Worm (Caenorhabditis elegans) whole organism, L4 larva: ENCODE measurements around the gene lin-56.

Experiments
- D1046.2 ChIP-seq: fragments of 200-800 bp; sonication (Bioruptor generic); IDR thresholded peaks from 2 replicates; pipeline ENCODE4 v1.3.6; 2022; ENCODE audit warnings: missing genetic modification characterization, missing compliant biosample characterization
- F10B5.3 ChIP-seq: sonication (generic microtip); optimal IDR thresholded peaks from 2 replicates; lab custom pipeline; 2016; ENCODE audit warnings: mild to moderate bottlenecking, missing genetic modification characterization, missing compliant biosample characterization
- F26F4.8 ChIP-seq: fragments of 200-800 bp; sonication (Bioruptor generic); conservative IDR thresholded peaks from 2 replicates; pipeline ENCODE4 v1.3.6; 2022; ENCODE audit warnings: missing genetic modification characterization, missing compliant biosample characterization
- R02D3.7 ChIP-seq: fragments of 150-350 bp; sonication (generic microtip); optimal IDR thresholded peaks from 3 replicates; lab custom pipeline; 2014; ENCODE audit warnings: missing biosample characterization, missing genetic modification characterization
- T20F7.1 ChIP-seq: fragments of 200-800 bp; sonication (Bioruptor generic); optimal IDR thresholded peaks from 2 replicates; lab custom pipeline; 2018; ENCODE audit warnings: mild to moderate bottlenecking, missing genetic modification characterization, missing compliant biosample characterization
- Y5F2A.4 ChIP-seq: fragments of 200-800 bp; sonication (Bioruptor generic); optimal IDR thresholded peaks from 2 replicates; lab custom pipeline; 2018; ENCODE audit warnings: mild to moderate bottlenecking, missing genetic modification characterization, missing compliant biosample characterization
- aha-1 ChIP-seq: fragments of 150-350 bp; peaks from one replicate; lab custom pipeline; 2014; ENCODE audit warnings: missing biosample characterization, missing genetic modification characterization
- arid-1 ChIP-seq: fragments of 200-800 bp; sonication (Bioruptor generic); conservative IDR thresholded peaks from 2 replicates; pipeline ENCODE4 v1.3.6; 2022; ENCODE audit warnings: missing genetic modification reagents, missing genetic modification characterization, missing compliant biosample characterization
- attf-4 ChIP-seq: sonication (generic microtip); optimal IDR thresholded peaks from 3 replicates; lab custom pipeline; 2017; ENCODE audit warnings: missing biosample characterization, missing genetic modification characterization
- ceh-82 ChIP-seq: sonication (generic microtip); optimal IDR thresholded peaks from 2 replicates; lab custom pipeline; 2017; ENCODE audit warnings: missing biosample characterization, missing genetic modification characterization
- cey-2 ChIP-seq: sonication (generic microtip); optimal IDR thresholded peaks from 3 replicates; lab custom pipeline; 2017; ENCODE audit warnings: missing genetic modification characterization, mild to moderate bottlenecking, missing compliant biosample characterization, antibody characterized with exemption, borderline replicate concordance; ENCODE audit not compliant: insufficient read depth
- daf-19 ChIP-seq: fragments of 200-800 bp; sonication (Bioruptor generic); conservative IDR thresholded peaks from 2 replicates; pipeline ENCODE4 v1.3.6; 2022; ENCODE audit warnings: missing genetic modification characterization, missing compliant biosample characterization
- daf-8 ChIP-seq: fragments of 200-800 bp; sonication (Bioruptor generic); IDR thresholded peaks from 2 replicates; pipeline ENCODE4 v1.3.6; 2022; ENCODE audit warnings: missing genetic modification characterization, missing compliant biosample characterization
- dmd-9 ChIP-seq: fragments of 200-800 bp; sonication (Bioruptor generic); IDR thresholded peaks from 2 replicates; pipeline ENCODE4 v1.3.6; 2022; ENCODE audit warnings: missing genetic modification reagents, missing genetic modification characterization, missing compliant biosample characterization
- dpl-1 ChIP-seq: fragments of 150-350 bp; optimal IDR thresholded peaks from 2 replicates; lab custom pipeline; 2014; ENCODE audit warnings: missing biosample characterization, missing genetic modification reagents, missing genetic modification characterization
- duxl-1 ChIP-seq: sonication (generic microtip); optimal IDR thresholded peaks from 2 replicates; lab custom pipeline; 2016; ENCODE audit warnings: mild to moderate bottlenecking, missing genetic modification characterization, moderate library complexity, missing compliant biosample characterization; ENCODE audit not compliant: poor library complexity
- fkh-10 ChIP-seq: fragments of 150-350 bp; optimal IDR thresholded peaks from 2 replicates; lab custom pipeline; 2014; ENCODE audit warnings: missing biosample characterization, missing genetic modification reagents, missing genetic modification characterization
- hlh-11 ChIP-seq: fragments of 200-800 bp; sonication (Bioruptor generic); optimal IDR thresholded peaks from 2 replicates; lab custom pipeline; 2018; ENCODE audit warnings: mild to moderate bottlenecking, missing genetic modification characterization, missing compliant biosample characterization
- lsy-2 ChIP-seq, 2 experiments: fragments of 150-350 bp in 1 of 2; sonication (generic microtip) in 1 of 2; optimal IDR thresholded peaks; 2 replicates each; lab custom pipeline; 2014 to 2017; ENCODE audit warnings: missing biosample characterization in 2 of 2, missing genetic modification characterization in 2 of 2
- mdl-1 ChIP-seq, 2 experiments: fragments of 150-350 bp in 1 of 2; sonication (generic microtip) in 1 of 2; optimal IDR thresholded peaks; 2 replicates each; lab custom pipeline; 2014 to 2017; ENCODE audit warnings: missing biosample characterization in 2 of 2, missing genetic modification characterization in 2 of 2
- mdt-29 ChIP-seq: fragments of 200-800 bp; sonication (Bioruptor generic); IDR thresholded peaks from 2 replicates; pipeline ENCODE4 v1.3.6; 2022; ENCODE audit warnings: missing genetic modification reagents, missing genetic modification characterization, missing compliant biosample characterization
- mes-2 ChIP-seq: sonication (generic microtip); optimal IDR thresholded peaks from 2 replicates; lab custom pipeline; 2016; ENCODE audit warnings: missing genotype, mild to moderate bottlenecking, missing genetic modification characterization, missing compliant biosample characterization; ENCODE audit not compliant: poor library complexity, severe bottlenecking
- mxl-2 ChIP-seq: fragments of 200-800 bp; sonication (Bioruptor generic); conservative IDR thresholded peaks from 2 replicates; pipeline ENCODE4 v1.3.6; 2022; ENCODE audit warnings: missing genetic modification reagents, missing genetic modification characterization, missing compliant biosample characterization
- nhr-102 ChIP-seq: sonication (generic microtip); optimal IDR thresholded peaks from 2 replicates; lab custom pipeline; 2016; ENCODE audit warnings: mild to moderate bottlenecking, missing genetic modification characterization, moderate library complexity, missing compliant biosample characterization
- nhr-28 ChIP-seq: fragments of 150-350 bp; optimal IDR thresholded peaks from 2 replicates; lab custom pipeline; 2014; ENCODE audit warnings: missing biosample characterization, missing genetic modification characterization
- nhr-42 ChIP-seq: fragments of 200-800 bp; sonication (Bioruptor generic); IDR thresholded peaks from 2 replicates; pipeline ENCODE4 v1.3.6; 2022; ENCODE audit warnings: missing genetic modification characterization, missing compliant biosample characterization
- pha-4 ChIP-seq, 2 experiments: fragments of 150-350 bp in 1 of 2; fragments of 200-800 bp in 1 of 2; sonication (Bioruptor generic) in 1 of 2; IDR thresholded peaks in 1 of 2; optimal IDR thresholded peaks in 1 of 2; 2 replicates each; pipeline versions ENCODE4 v1.3.6 to Lab custom; 2014 to 2022; ENCODE audit warnings: missing genetic modification characterization in 2 of 2, missing genetic modification reagents in 2 of 2, missing biosample characterization in 1 of 2, missing compliant biosample characterization in 1 of 2
- php-3 ChIP-seq: fragments of 200-800 bp; sonication (Bioruptor generic); IDR thresholded peaks from 2 replicates; pipeline ENCODE4 v1.3.6; 2022; ENCODE audit warnings: missing genetic modification reagents, missing genetic modification characterization, missing compliant biosample characterization
- snpc-4 ChIP-seq: fragments of 150-350 bp; optimal IDR thresholded peaks from 2 replicates; lab custom pipeline; 2014; ENCODE audit warnings: missing biosample characterization, missing genetic modification characterization
- spr-3 ChIP-seq: fragments of 200-800 bp; sonication (Bioruptor generic); optimal IDR thresholded peaks from 2 replicates; lab custom pipeline; 2018; ENCODE audit warnings: mild to moderate bottlenecking, missing genetic modification characterization, missing compliant biosample characterization
- tag-97 ChIP-seq: fragments of 200-800 bp; sonication (Bioruptor generic); IDR thresholded peaks from 2 replicates; pipeline ENCODE4 v1.3.6; 2022; ENCODE audit warnings: missing genetic modification characterization, missing compliant biosample characterization
- tra-1 ChIP-seq: fragments of 200-800 bp; sonication (Bioruptor generic); IDR thresholded peaks from 2 replicates; pipeline ENCODE4 v1.3.6; 2022; ENCODE audit warnings: missing genetic modification reagents, missing genetic modification characterization, missing compliant biosample characterization
- unc-130 ChIP-seq: sonication (generic microtip); optimal IDR thresholded peaks from 2 replicates; lab custom pipeline; 2016; ENCODE audit warnings: missing genetic modification reagents, missing genetic modification characterization, missing compliant biosample characterization
- zag-1 ChIP-seq: fragments of 150-350 bp; optimal IDR thresholded peaks from 2 replicates; lab custom pipeline; 2014; ENCODE audit warnings: missing biosample characterization, missing genetic modification characterization
- zfp-3 ChIP-seq: fragments of 200-800 bp; sonication (Bioruptor generic); conservative IDR thresholded peaks from 2 replicates; pipeline ENCODE4 v1.3.6; 2022; ENCODE audit warnings: missing genetic modification reagents, missing genetic modification characterization, missing compliant biosample characterization
- zip-11 ChIP-seq: fragments of 200-800 bp; sonication (Bioruptor generic); IDR thresholded peaks from 2 replicates; pipeline ENCODE4 v1.3.6; 2022; ENCODE audit warnings: missing genetic modification characterization, missing compliant biosample characterization

Gene lin-56

ce11 chrII:10456979-10457378, 7.2 kb downstream of the lin-56 start, which contains the start of gene ZK673.11:
ZK673.11 (plus strand) TSS chrII:10457279.
- TF ChIP-seq aha-1 (tag; lab: Kevin White, UChicago), result peak; percentile 79
- no peak for TF ChIP-seq duxl-1 (tag; lab: Kevin White, UChicago)
- no peak for TF ChIP-seq arid-1 (GFP tag; lab: Robert Waterston, UW)
- TF ChIP-seq, all 104 proteins: peak for 1

ce11 chrII:10461207-10461606, 11.4 kb downstream of the lin-56 start, which contains the start of gene ZK673.5:
ZK673.5 (plus strand) TSS chrII:10461507.
- TF ChIP-seq mxl-2 (GFP tag; lab: Robert Waterston, UW) (no peak), mdt-29 (GFP tag; lab: Robert Waterston, UW) (no peak), dpl-1 (GFP tag; lab: Kevin White, UChicago) (no peak), F26F4.8 (GFP tag; lab: Robert Waterston, UW) (no peak), T20F7.1 (GFP tag; lab: Kevin White, UChicago) (no peak), Y5F2A.4 (GFP tag; lab: Kevin White, UChicago) (no peak), snpc-4 (tag; lab: Kevin White, UChicago) (no peak), F10B5.3 (tag; lab: Kevin White, UChicago) (no peak), ceh-82 (tag; lab: Kevin White, UChicago) (no peak), zfp-3 (no peak), zip-11 (GFP tag; lab: Robert Waterston, UW) (no peak), pha-4 (GFP tag; IDR thresholded peaks at IDR 0.05; lab: Robert Waterston, UW) (no peak), pha-4 (tag; optimal IDR thresholded peaks at IDR 0.05; lab: Kevin White, UChicago) (no peak), mdl-1 (tag; optimal IDR thresholded peaks at IDR 0.05; lab: Kevin White, UChicago) (no peak), daf-8 (GFP tag; lab: Robert Waterston, UW) (no peak), tag-97 (GFP tag; lab: Robert Waterston, UW) (no peak), nhr-42 (GFP tag; lab: Robert Waterston, UW) (no peak), nhr-28 (tag; lab: Kevin White, UChicago) (no peak), dmd-9 (no peak), spr-3 (GFP tag; lab: Kevin White, UChicago) (no peak)

- TF ChIP-seq R02D3.7 (no peak), mdl-1 (tag; optimal IDR thresholded peaks at IDR 0.05; lab: Kevin White, UChicago) (no peak), F10B5.3 (tag; lab: Kevin White, UChicago) (no peak), ceh-82 (tag; lab: Kevin White, UChicago) (no peak), php-3 (GFP tag; lab: Robert Waterston, UW) (no peak)
- TF ChIP-seq, all 104 proteins: peak for 0
These were observed 14.6 kb downstream of the lin-56 start, which contains the start of the genes ZK673.6 and sdz-37 for ce11 chrII:10464230-10464920. ZK673.6 (minus strand) TSS chrII:10464330. sdz-37 (plus strand) TSS chrII:10464870.

- TF ChIP-seq spr-3 (GFP tag; lab: Kevin White, UChicago) (no peak), zfp-3 (no peak), unc-130 (GFP tag; lab: Kevin White, UChicago) (no peak), tra-1 (GFP tag; lab: Robert Waterston, UW) (no peak), mdt-29 (GFP tag; lab: Robert Waterston, UW) (no peak), attf-4 (no peak), daf-19 (GFP tag; lab: Robert Waterston, UW) (no peak), mes-2 (tag; lab: Kevin White, UChicago) (no peak), fkh-10 (GFP tag; lab: Kevin White, UChicago) (no peak), cey-2 (no peak), lsy-2 (tag; optimal IDR thresholded peaks at IDR 0.05; lab: Kevin White, UChicago) (no peak), zag-1 (tag; lab: Kevin White, UChicago) (no peak), hlh-11 (tag; lab: Kevin White, UChicago) (no peak), dpl-1 (GFP tag; lab: Kevin White, UChicago) (no peak), php-3 (GFP tag; lab: Robert Waterston, UW) (no peak), nhr-102 (no peak), D1046.2 (GFP tag; lab: Robert Waterston, UW) (no peak)
These were observed 16.7 kb downstream of the lin-56 start, which contains the start of gene tnc-2 for ce11 chrII:10466552-10466951. tnc-2 (plus strand) TSS chrII:10466852.
